Worm (Caenorhabditis elegans) whole organism, late embryonic: ENCODE data around the gene F38B2.4.

Experiments
- K02D7.2 ChIP-seq: sonication (generic microtip); optimal IDR thresholded peaks from 2 replicates; lab custom pipeline; 2017; ENCODE audit warnings: mild to moderate bottlenecking, missing genetic modification characterization, missing compliant biosample characterization
- K09A11.1 ChIP-seq: sonication (generic microtip); optimal IDR thresholded peaks from 2 replicates; lab custom pipeline; 2017; ENCODE audit warnings: antibody characterized with exemption, mild to moderate bottlenecking, missing genetic modification characterization, missing compliant biosample characterization; ENCODE audit not compliant: insufficient read depth
- T23F11.4 ChIP-seq: fragments of 200-800 bp; sonication (Bioruptor generic); optimal IDR thresholded peaks from 2 replicates; lab custom pipeline; 2018; ENCODE audit warnings: mild to moderate bottlenecking, missing genetic modification characterization, missing compliant biosample characterization
- Y22D7AL.16 ChIP-seq: sonication (generic microtip); optimal IDR thresholded peaks from 2 replicates; lab custom pipeline; 2016; ENCODE audit warnings: missing genetic modification characterization, missing compliant biosample characterization
- ama-1 ChIP-seq: fragments of 150-350 bp; optimal IDR thresholded peaks from 2 replicates; lab custom pipeline; 2014
- ceh-18 ChIP-seq: sonication (generic microtip); optimal IDR thresholded peaks from 2 replicates; lab custom pipeline; 2016; ENCODE audit warnings: missing genetic modification characterization, missing compliant biosample characterization
- ceh-19 ChIP-seq: fragments of 200-800 bp; sonication (Bioruptor generic); optimal IDR thresholded peaks from 2 replicates; lab custom pipeline; 2018; ENCODE audit warnings: mild to moderate bottlenecking, missing genetic modification characterization, missing compliant biosample characterization
- ceh-2 ChIP-seq: sonication (generic microtip); optimal IDR thresholded peaks from 2 replicates; lab custom pipeline; 2016; ENCODE audit warnings: missing genotype, missing genetic modification characterization, missing compliant biosample characterization
- ceh-24 ChIP-seq: sonication (generic microtip); optimal IDR thresholded peaks from 2 replicates; lab custom pipeline; 2016; ENCODE audit warnings: mild to moderate bottlenecking, missing genetic modification characterization, missing compliant biosample characterization
- ceh-30 ChIP-seq: fragments of 150-350 bp; optimal IDR thresholded peaks from 2 replicates; lab custom pipeline; 2014; ENCODE audit warnings: missing biosample characterization, missing genetic modification characterization
- ceh-34 ChIP-seq: sonication (generic microtip); optimal IDR thresholded peaks from 2 replicates; lab custom pipeline; 2016; ENCODE audit warnings: mild to moderate bottlenecking, missing genetic modification characterization, missing compliant biosample characterization
- ceh-45 ChIP-seq: fragments of 200-800 bp; sonication (Bioruptor generic); IDR thresholded peaks from 2 replicates; pipeline ENCODE4 v1.3.6; 2022; ENCODE audit warnings: missing genetic modification reagents, missing genetic modification characterization, missing compliant biosample characterization
- ceh-9 ChIP-seq: sonication (generic microtip); optimal IDR thresholded peaks from 2 replicates; lab custom pipeline; 2016; ENCODE audit warnings: mild to moderate bottlenecking, missing genetic modification characterization, inconsistent platforms, missing compliant biosample characterization
- che-1 ChIP-seq: sonication (generic microtip); optimal IDR thresholded peaks from 2 replicates; lab custom pipeline; 2016; ENCODE audit warnings: mild to moderate bottlenecking, missing genetic modification characterization, missing compliant biosample characterization
- dmd-4 ChIP-seq: sonication (generic microtip); optimal IDR thresholded peaks from 2 replicates; lab custom pipeline; 2016; ENCODE audit warnings: borderline replicate concordance, missing genetic modification characterization, missing compliant biosample characterization
- elt-2 ChIP-seq: sonication (generic microtip); optimal IDR thresholded peaks from 2 replicates; lab custom pipeline; 2016; ENCODE audit warnings: missing genetic modification reagents, missing genetic modification characterization, missing compliant biosample characterization
- ets-4 ChIP-seq: sonication (generic microtip); optimal IDR thresholded peaks from 2 replicates; lab custom pipeline; 2016; ENCODE audit warnings: missing genetic modification characterization, missing compliant biosample characterization
- fax-1 ChIP-seq: sonication (generic microtip); optimal IDR thresholded peaks from 2 replicates; lab custom pipeline; 2016; ENCODE audit warnings: missing genotype, missing genetic modification characterization, missing compliant biosample characterization
- hlh-15 ChIP-seq: sonication (generic microtip); optimal IDR thresholded peaks from 2 replicates; lab custom pipeline; 2016; ENCODE audit warnings: missing genetic modification characterization, missing compliant biosample characterization
- hlh-30 ChIP-seq: sonication (generic microtip); optimal IDR thresholded peaks from 2 replicates; lab custom pipeline; 2017; ENCODE audit warnings: antibody characterized with exemption, missing genetic modification characterization, missing compliant biosample characterization; ENCODE audit not compliant: insufficient read depth
- lim-6 ChIP-seq: sonication (generic microtip); optimal IDR thresholded peaks from 2 replicates; lab custom pipeline; 2016; ENCODE audit warnings: missing genetic modification characterization, missing compliant biosample characterization
- lin-11 ChIP-seq: fragments of 200-800 bp; sonication (Bioruptor generic); optimal IDR thresholded peaks from 2 replicates; lab custom pipeline; 2018; ENCODE audit warnings: mild to moderate bottlenecking, missing genetic modification characterization, missing compliant biosample characterization
- mec-3 ChIP-seq: sonication (generic microtip); optimal IDR thresholded peaks from 2 replicates; lab custom pipeline; 2016; ENCODE audit warnings: borderline replicate concordance, missing genetic modification characterization, missing compliant biosample characterization
- nfya-1 ChIP-seq: sonication (generic microtip); optimal IDR thresholded peaks from 2 replicates; lab custom pipeline; 2017; ENCODE audit warnings: missing genetic modification characterization, mild to moderate bottlenecking, missing compliant biosample characterization, antibody characterized with exemption, moderate library complexity
- nhr-11 ChIP-seq: fragments of 150-350 bp; optimal IDR thresholded peaks from 2 replicates; lab custom pipeline; 2014; ENCODE audit warnings: missing biosample characterization, missing genetic modification characterization
- npax-4 ChIP-seq: sonication (generic microtip); optimal IDR thresholded peaks from 2 replicates; lab custom pipeline; 2016; ENCODE audit warnings: missing genetic modification characterization, missing compliant biosample characterization
- pag-3 ChIP-seq: sonication (generic microtip); optimal IDR thresholded peaks from 2 replicates; lab custom pipeline; 2016; ENCODE audit warnings: missing compliant biosample characterization, missing genetic modification characterization, borderline replicate concordance
- pat-9 ChIP-seq: fragments of 200-800 bp; sonication (Bioruptor generic); optimal IDR thresholded peaks from 2 replicates; lab custom pipeline; 2018; ENCODE audit warnings: mild to moderate bottlenecking, missing genetic modification characterization, moderate library complexity, missing compliant biosample characterization
- pax-1 ChIP-seq: fragments of 150-350 bp; optimal IDR thresholded peaks from 2 replicates; lab custom pipeline; 2014; ENCODE audit warnings: missing biosample characterization, missing genetic modification characterization
- pha-2 ChIP-seq: sonication (generic microtip); optimal IDR thresholded peaks from 2 replicates; lab custom pipeline; 2017; ENCODE audit warnings: mild to moderate bottlenecking, missing genetic modification characterization, missing compliant biosample characterization
- pqm-1 ChIP-seq: sonication (generic microtip); optimal IDR thresholded peaks from 2 replicates; lab custom pipeline; 2016; ENCODE audit warnings: missing genetic modification characterization, missing compliant biosample characterization
- rnt-1 ChIP-seq: sonication (generic microtip); optimal IDR thresholded peaks from 2 replicates; lab custom pipeline; 2016; ENCODE audit warnings: missing genetic modification characterization, missing compliant biosample characterization
- sdc-2 ChIP-seq: sonication (generic microtip); optimal IDR thresholded peaks from 2 replicates; lab custom pipeline; 2016; ENCODE audit warnings: missing genotype, missing genetic modification characterization, missing compliant biosample characterization
- sox-4 ChIP-seq: sonication (generic microtip); optimal IDR thresholded peaks from 2 replicates; lab custom pipeline; 2017; ENCODE audit warnings: mild to moderate bottlenecking, missing genetic modification characterization, inconsistent platforms, missing compliant biosample characterization
- tbx-2 ChIP-seq: sonication (generic microtip); optimal IDR thresholded peaks from 2 replicates; lab custom pipeline; 2016; ENCODE audit warnings: missing genetic modification characterization, missing compliant biosample characterization
- tbx-7 ChIP-seq: sonication (generic microtip); optimal IDR thresholded peaks from 2 replicates; lab custom pipeline; 2016; ENCODE audit warnings: missing genotype, missing genetic modification characterization, missing compliant biosample characterization
- unc-42 ChIP-seq: sonication (generic microtip); optimal IDR thresholded peaks from 2 replicates; lab custom pipeline; 2016; ENCODE audit warnings: missing genotype, missing genetic modification characterization, missing compliant biosample characterization
- unc-86 ChIP-seq: sonication (generic microtip); optimal IDR thresholded peaks from 2 replicates; lab custom pipeline; 2016; ENCODE audit warnings: missing genetic modification characterization, missing compliant biosample characterization

Gene F38B2.4

DNA sequence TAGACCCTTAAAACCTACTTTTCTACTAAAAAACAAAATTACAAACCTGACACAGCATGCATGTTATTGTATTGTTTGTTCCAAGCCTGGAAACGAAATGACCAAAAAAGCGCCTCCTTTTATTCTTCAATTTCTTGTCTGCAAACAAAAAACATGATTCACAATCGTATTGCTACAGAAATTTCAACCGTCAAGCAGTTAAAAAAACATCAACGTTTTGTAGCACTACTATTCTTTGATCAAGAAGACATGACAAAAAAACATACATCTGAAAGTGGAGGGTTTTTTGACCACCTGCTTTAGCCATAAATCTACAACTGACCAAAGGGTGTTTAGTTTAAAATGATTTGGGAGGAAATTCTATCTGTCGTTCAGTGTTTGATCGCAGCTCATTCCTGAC lies 6.4 kb downstream of the F38B2.4 start, which contains the start of gene F38B2.6:
TSS of gene F38B2.6 (minus strand) at position 101 of the 400 bp plus-strand sequence.
- TF ChIP-seq nfya-1: no peak
- no peak for TF ChIP-seq mec-3 (tag; lab: Kevin White, UChicago)
- no peak for TF ChIP-seq npax-4
- no peak for TF ChIP-seq ama-1 (lab: Kevin White, UChicago)
- TF ChIP-seq pqm-1 (tag; lab: Kevin White, UChicago): no peak
- TF ChIP-seq pax-1 (tag; lab: Kevin White, UChicago): no peak
- no peak for TF ChIP-seq rnt-1 (tag; lab: Kevin White, UChicago)
- TF ChIP-seq K09A11.1 (tag; lab: Kevin White, UChicago): no peak
- no peak for TF ChIP-seq ceh-19 (GFP tag; lab: Kevin White, UChicago)
- no peak for TF ChIP-seq ceh-34 (tag; lab: Kevin White, UChicago)
- TF ChIP-seq K02D7.2: no peak
- TF ChIP-seq ceh-9 (tag; lab: Kevin White, UChicago): no peak
- TF ChIP-seq che-1 (tag; lab: Kevin White, UChicago): no peak
- no peak for TF ChIP-seq hlh-30 (tag; lab: Kevin White, UChicago)
- TF ChIP-seq fax-1 (tag; lab: Kevin White, UChicago): no peak
- TF ChIP-seq tbx-7 (tag; lab: Kevin White, UChicago): no peak
- no peak for TF ChIP-seq ceh-2 (tag; lab: Kevin White, UChicago)
- no peak for TF ChIP-seq ceh-24 (tag; lab: Kevin White, UChicago)
- TF ChIP-seq unc-42 (tag; lab: Kevin White, UChicago): no peak
- no peak for TF ChIP-seq elt-2 (tag; lab: Kevin White, UChicago)

- TF ChIP-seq che-1 (tag; lab: Kevin White, UChicago) (no peak), Y22D7AL.16 (no peak), ceh-45 (GFP tag; lab: Robert Waterston, UW) (no peak), pag-3 (tag; lab: Kevin White, UChicago) (no peak), mec-3 (tag; lab: Kevin White, UChicago) (no peak), sox-4 (tag; lab: Kevin White, UChicago) (no peak), ceh-18 (no peak), K02D7.2 (no peak), nhr-11 (tag; lab: Kevin White, UChicago) (no peak), K09A11.1 (tag; lab: Kevin White, UChicago) (no peak), tbx-7 (tag; lab: Kevin White, UChicago) (no peak), T23F11.4 (GFP tag; lab: Kevin White, UChicago) (no peak), elt-2 (tag; lab: Kevin White, UChicago) (no peak)
Observed at ce11 chrX:11279276-11279675, 8.2 kb downstream of the F38B2.4 start, which contains the start of gene F38B2.2. F38B2.2 (minus strand) TSS chrX:11279376.

DNA sequence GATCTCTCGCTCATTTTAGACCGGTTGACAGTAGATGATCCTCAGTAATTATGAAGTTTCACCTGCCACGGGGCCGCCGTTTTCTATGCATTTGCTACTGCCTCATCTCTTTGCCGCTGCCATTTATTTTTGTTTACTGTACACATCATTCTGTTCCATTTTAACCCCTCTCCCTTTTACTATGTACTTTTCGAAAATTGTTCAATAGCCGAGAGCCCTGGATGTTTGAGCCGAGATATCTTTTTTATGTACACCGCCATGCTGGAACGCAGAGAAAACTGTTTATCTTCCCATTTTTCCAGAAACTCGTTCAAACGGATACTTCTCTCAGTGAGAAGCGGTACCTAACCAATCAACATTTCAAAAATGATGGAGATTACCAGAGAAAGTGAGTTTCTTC lies 16.6 kb downstream of the F38B2.4 start, which contains the start of gene ifa-1:
TSS of gene ifa-1 (plus strand) at position 301 of the 400 bp plus-strand sequence.
- no peak for TF ChIP-seq unc-42 (tag; lab: Kevin White, UChicago)
- no peak for TF ChIP-seq ets-4 (tag; lab: Kevin White, UChicago)
- no peak for TF ChIP-seq pha-2 (tag; lab: Kevin White, UChicago)
- no peak for TF ChIP-seq ceh-9 (tag; lab: Kevin White, UChicago)
- TF ChIP-seq hlh-15 (tag; lab: Kevin White, UChicago): no peak
- TF ChIP-seq dmd-4 (tag; lab: Kevin White, UChicago): no peak
- no peak for TF ChIP-seq pat-9 (tag; lab: Kevin White, UChicago)
- TF ChIP-seq sox-4 (tag; lab: Kevin White, UChicago): no peak
- no peak for TF ChIP-seq pax-1 (tag; lab: Kevin White, UChicago)
- no peak for TF ChIP-seq sdc-2 (tag; lab: Kevin White, UChicago)
- no peak for TF ChIP-seq nfya-1
- TF ChIP-seq lin-11 (tag; lab: Kevin White, UChicago): no peak
- no peak for TF ChIP-seq unc-86 (tag; lab: Kevin White, UChicago)
- TF ChIP-seq K09A11.1 (tag; lab: Kevin White, UChicago): no peak
- TF ChIP-seq tbx-2 (tag; lab: Kevin White, UChicago): no peak
- no peak for TF ChIP-seq ceh-34 (tag; lab: Kevin White, UChicago)
- no peak for TF ChIP-seq ceh-30 (tag; lab: Kevin White, UChicago)
- no peak for TF ChIP-seq hlh-30 (tag; lab: Kevin White, UChicago)
- TF ChIP-seq Y22D7AL.16: no peak
- TF ChIP-seq lim-6: no peak
- TF ChIP-seq, all 69 proteins: peak for 0
